Fruit fly (Drosophila melanogaster) whole organism, embryonic: Measurements from ENCODE around the gene Sdic4.
A peak's percentile ranks its signal among the peaks of the same experiment; 100 is the strongest.

Experiments used
- Blimp-1 ChIP-seq: fragments of 200-800 bp; sonication (Bioruptor generic); optimal IDR thresholded peaks from 3 replicates; lab custom pipeline; 2018; ENCODE audit warnings: missing biosample characterization, missing genetic modification characterization, mild to moderate bottlenecking, moderate library complexity, missing genetic modification reagents
- CG10321 ChIP-seq: fragments of 200-800 bp; sonication (Bioruptor generic); IDR thresholded peaks from 2 replicates; pipeline ENCODE4 v1.3.6; 2022; ENCODE audit warnings: missing biosample characterization, missing genetic modification characterization
- CG10979 ChIP-seq: fragments of 200-800 bp; sonication (Bioruptor generic); optimal IDR thresholded peaks from 2 replicates; lab custom pipeline; 2018; ENCODE audit warnings: missing biosample characterization, mild to moderate bottlenecking, missing genetic modification characterization, moderate library complexity
- CG11695 ChIP-seq: fragments of 200-800 bp; sonication (Bioruptor generic); IDR thresholded peaks from 3 replicates; pipeline ENCODE4 v1.3.6; 2022; ENCODE audit warnings: missing biosample characterization, missing genetic modification characterization
- CG11696 ChIP-seq: fragments of 200-800 bp; sonication (Bioruptor generic); IDR thresholded peaks from 2 replicates; pipeline ENCODE4 v1.3.6; 2022; ENCODE audit warnings: missing biosample characterization, missing genetic modification characterization
- CG12391 ChIP-seq: fragments of 200-800 bp; sonication (Bioruptor generic); optimal IDR thresholded peaks from 3 replicates; lab custom pipeline; 2018; ENCODE audit warnings: missing biosample characterization, mild to moderate bottlenecking, missing genetic modification characterization, moderate library complexity
- CG17612 ChIP-seq: fragments of 200-800 bp; sonication (Bioruptor generic); IDR thresholded peaks from 2 replicates; pipeline ENCODE4 v1.3.6; 2022; ENCODE audit warnings: missing biosample characterization, missing genetic modification characterization
- CG2129 ChIP-seq: fragments of 200-800 bp; sonication (Bioruptor generic); IDR thresholded peaks from 2 replicates; pipeline ENCODE4 v1.3.6; 2022; ENCODE audit warnings: missing biosample characterization, missing genetic modification characterization; ENCODE audit not compliant: partially characterized antibody
- CG31365 ChIP-seq: fragments of 200-800 bp; sonication (Bioruptor generic); optimal IDR thresholded peaks from 2 replicates; lab custom pipeline; 2018; ENCODE audit warnings: missing biosample characterization, mild to moderate bottlenecking, missing genetic modification characterization
- CG31441 ChIP-seq: fragments of 200-800 bp; sonication (Bioruptor generic); IDR thresholded peaks from 2 replicates; pipeline ENCODE4 v1.3.6; 2022; ENCODE audit warnings: missing biosample characterization, missing genetic modification characterization
- CG33557 ChIP-seq: fragments of 200-800 bp; sonication (Bioruptor generic); optimal IDR thresholded peaks from 2 replicates; lab custom pipeline; 2019; ENCODE audit warnings: missing biosample characterization, mild to moderate bottlenecking, missing genetic modification characterization, moderate library complexity
- CG8290 ChIP-seq, 3 experiments: fragments of 200-800 bp; sonication (Bioruptor generic); optimal IDR thresholded peaks; 2 replicates each; lab custom pipeline; 2016 to 2019; ENCODE audit warnings: missing biosample characterization in 3 of 3, missing genetic modification characterization in 3 of 3, mild to moderate bottlenecking in 2 of 3, moderate library complexity in 1 of 3
- Dbx ChIP-seq: fragments of 200-800 bp; sonication (Bioruptor generic); IDR thresholded peaks from 3 replicates; pipeline ENCODE4 v1.3.6; 2022; ENCODE audit warnings: missing biosample characterization, missing genetic modification characterization
- Ets65A ChIP-seq: fragments of 200-800 bp; sonication (Bioruptor generic); peaks from one replicate; lab custom pipeline; 2016; ENCODE audit warnings: missing biosample characterization, missing genetic modification characterization
- Hey ChIP-seq: fragments of 200-800 bp; sonication (Bioruptor generic); optimal IDR thresholded peaks from 3 replicates; lab custom pipeline; 2018; ENCODE audit warnings: missing biosample characterization, mild to moderate bottlenecking, missing genetic modification characterization
- Med ChIP-seq: fragments of 200-800 bp; sonication (Bioruptor generic); peaks from one replicate; lab custom pipeline; 2016; ENCODE audit warnings: missing biosample characterization, missing genetic modification characterization, mild to moderate bottlenecking, inconsistent platforms, moderate library complexity
- Neu2 ChIP-seq: fragments of 200-800 bp; sonication (Bioruptor generic); optimal IDR thresholded peaks from 3 replicates; lab custom pipeline; 2016; ENCODE audit warnings: missing biosample characterization, missing genetic modification characterization, borderline replicate concordance
- Pdp1 ChIP-seq, 2 experiments: fragments of 200-800 bp; sonication (Bioruptor generic); optimal IDR thresholded peaks; 3 replicates each; lab custom pipeline; 2016; ENCODE audit warnings: missing biosample characterization in 2 of 2, missing genetic modification characterization in 2 of 2, mild to moderate bottlenecking in 1 of 2, moderate library complexity in 1 of 2
- Poxn ChIP-seq: fragments of 200-800 bp; sonication (Bioruptor generic); IDR thresholded peaks from 2 replicates; pipeline ENCODE4 v1.3.6; 2022; ENCODE audit warnings: missing biosample characterization, missing genetic modification characterization
- Spps ChIP-seq: fragments of 200-800 bp; sonication (Bioruptor generic); optimal IDR thresholded peaks from 2 replicates; lab custom pipeline; 2018; ENCODE audit warnings: missing biosample characterization, mild to moderate bottlenecking, missing genetic modification characterization
- Ssrp ChIP-seq: fragments of 200-800 bp; sonication (Bioruptor generic); optimal IDR thresholded peaks from 2 replicates; lab custom pipeline; 2018; ENCODE audit warnings: missing biosample characterization, mild to moderate bottlenecking, missing genetic modification characterization, moderate library complexity
- TFAM ChIP-seq: fragments of 200-800 bp; sonication (Bioruptor generic); optimal IDR thresholded peaks from 2 replicates; lab custom pipeline; 2017; ENCODE audit warnings: missing biosample characterization, missing genetic modification characterization, inconsistent platforms
- Trl ChIP-seq, 3 experiments: fragments of >200 bp in 2 of 3; fragments of 200-800 bp in 1 of 3; sonication (Bioruptor generic) in 1 of 3; optimal IDR thresholded peaks; 2 replicates in 1 of 3; 3 replicates in 2 of 3; lab custom pipeline; 2016 to 2017; ENCODE audit warnings: missing biosample characterization in 1 of 3, missing genetic modification characterization in 1 of 3
- ab ChIP-seq: fragments of 200-800 bp; sonication (Bioruptor generic); optimal IDR thresholded peaks from 2 replicates; lab custom pipeline; 2016; ENCODE audit warnings: missing biosample characterization, missing genetic modification characterization
- aop ChIP-seq: fragments of 200-800 bp; sonication (Bioruptor generic); IDR thresholded peaks from 2 replicates; pipeline ENCODE4 v1.3.6; 2022; ENCODE audit warnings: missing biosample characterization, missing genetic modification characterization
- bab2 ChIP-seq: fragments of 200-800 bp; sonication (Bioruptor generic); optimal IDR thresholded peaks from 2 replicates; lab custom pipeline; 2016; ENCODE audit warnings: missing biosample characterization, missing genetic modification characterization
- cg ChIP-seq: fragments of 200-800 bp; sonication (Bioruptor generic); optimal IDR thresholded peaks from 3 replicates; lab custom pipeline; 2019; ENCODE audit warnings: missing biosample characterization, mild to moderate bottlenecking, missing genetic modification characterization, moderate library complexity
- chinmo ChIP-seq: fragments of 200-800 bp; sonication (Bioruptor generic); IDR thresholded peaks from 4 replicates; pipeline ENCODE4 v1.3.6; 2022; ENCODE audit warnings: missing biosample characterization, missing genetic modification characterization; ENCODE audit not compliant: partially characterized antibody
- chm ChIP-seq: fragments of 200-800 bp; sonication (Bioruptor generic); IDR thresholded peaks from 2 replicates; pipeline ENCODE4 v1.3.6; 2022; ENCODE audit warnings: missing biosample characterization, missing genetic modification characterization
- crol ChIP-seq: fragments of 200-800 bp; sonication (Bioruptor generic); IDR thresholded peaks from 2 replicates; pipeline ENCODE4 v1.3.6; 2022; ENCODE audit warnings: missing biosample characterization, missing genetic modification characterization
- dmrt99B ChIP-seq: fragments of 200-800 bp; sonication (Bioruptor generic); optimal IDR thresholded peaks from 2 replicates; lab custom pipeline; 2018; ENCODE audit warnings: missing biosample characterization, mild to moderate bottlenecking, missing genetic modification characterization, moderate library complexity
- eyg ChIP-seq: fragments of 200-800 bp; sonication (Bioruptor generic); optimal IDR thresholded peaks from 3 replicates; lab custom pipeline; 2016; ENCODE audit warnings: missing biosample characterization, missing genetic modification characterization
- gem ChIP-seq: fragments of 200-800 bp; sonication (Bioruptor generic); optimal IDR thresholded peaks from 2 replicates; lab custom pipeline; 2019; ENCODE audit warnings: missing biosample characterization, mild to moderate bottlenecking, missing genetic modification characterization, moderate library complexity
- hkb ChIP-seq, 2 experiments: fragments of 200-800 bp in 1 of 2; fragments of >200 bp in 1 of 2; sonication (Bioruptor generic) in 1 of 2; IDR thresholded peaks in 1 of 2; optimal IDR thresholded peaks in 1 of 2; 2 replicates each; pipeline versions ENCODE4 v1.3.6 to Lab custom; 2017 to 2022; ENCODE audit warnings: missing biosample characterization in 1 of 2, missing genetic modification characterization in 1 of 2
- klu ChIP-seq: fragments of 200-800 bp; sonication (Bioruptor generic); IDR thresholded peaks from 2 replicates; pipeline ENCODE4 v1.3.6; 2022; ENCODE audit warnings: missing biosample characterization, missing genetic modification characterization
- kni ChIP-seq: fragments of 200-800 bp; sonication (Bioruptor generic); optimal IDR thresholded peaks from 3 replicates; lab custom pipeline; 2017; ENCODE audit warnings: mild to moderate bottlenecking, missing biosample characterization, missing genetic modification reagents, missing genetic modification characterization
- knrl ChIP-seq: fragments of 200-800 bp; sonication (Bioruptor generic); IDR thresholded peaks from 3 replicates; pipeline ENCODE4 v1.3.6; 2022; ENCODE audit warnings: missing biosample characterization, missing genetic modification characterization; ENCODE audit not compliant: partially characterized antibody
- mam ChIP-seq: fragments of 200-800 bp; sonication (Bioruptor generic); optimal IDR thresholded peaks from 3 replicates; lab custom pipeline; 2016; ENCODE audit warnings: missing biosample characterization, missing genetic modification characterization
- oc ChIP-seq: fragments of 200-800 bp; sonication (Bioruptor generic); optimal IDR thresholded peaks from 2 replicates; lab custom pipeline; 2018; ENCODE audit warnings: missing biosample characterization, mild to moderate bottlenecking, missing genetic modification characterization, moderate library complexity
- odd ChIP-seq: fragments of 200-800 bp; sonication (Bioruptor generic); optimal IDR thresholded peaks from 2 replicates; lab custom pipeline; 2017; ENCODE audit warnings: missing biosample characterization, mild to moderate bottlenecking, missing genetic modification characterization
- row ChIP-seq: fragments of 200-800 bp; sonication (Bioruptor generic); IDR thresholded peaks from 3 replicates; pipeline ENCODE4 v1.3.6; 2022; ENCODE audit warnings: missing biosample characterization, missing genetic modification characterization
- sc ChIP-seq, 3 experiments: fragments of >200 bp in 2 of 3; fragments of 200-800 bp in 1 of 3; sonication (Bioruptor generic) in 1 of 3; optimal IDR thresholded peaks; 2 replicates in 2 of 3; 3 replicates in 1 of 3; lab custom pipeline; 2017; ENCODE audit warnings: mild to moderate bottlenecking in 1 of 3, missing biosample characterization in 1 of 3, missing genetic modification characterization in 1 of 3, missing genetic modification reagents in 1 of 3
- sens-2 ChIP-seq: fragments of 200-800 bp; sonication (Bioruptor generic); IDR thresholded peaks from 2 replicates; pipeline ENCODE4 v1.3.6; 2022; ENCODE audit warnings: missing biosample characterization, missing genetic modification characterization
- sr ChIP-seq: fragments of 200-800 bp; sonication (Bioruptor generic); IDR thresholded peaks from 3 replicates; pipeline ENCODE4 v1.3.6; 2022; ENCODE audit warnings: missing biosample characterization, missing genetic modification characterization
- trh ChIP-seq: fragments of 200-800 bp; sonication (Bioruptor generic); optimal IDR thresholded peaks from 2 replicates; lab custom pipeline; 2016; ENCODE audit warnings: missing biosample characterization, missing genetic modification characterization

Gene Sdic4

dm6 chrX:20243274-20243839 lies 18.5 kb upstream of the Sdic4 start (continued):
- TF ChIP-seq mam (no peak), Blimp-1 (GFP tag; lab: Kevin White, UChicago) (peak; percentile 88), oc (tag; lab: Kevin White, UChicago) (peak; percentile 27), chinmo (GFP tag; lab: Robert Waterston, UW) (0 out of 4 replicates have a peak, but pooled peaks have one; percentile 21), gem (no peak), Trl (optimal IDR thresholded peaks at IDR 0.05; lab: Kevin White, UChicago) (no peak), Trl (GFP tag; optimal IDR thresholded peaks at IDR 0.05; lab: Kevin White, UChicago) (no peak), row (peak; percentile 58), ab (GFP tag; lab: Kevin White, UChicago) (no peak)

- no peak for TF ChIP-seq CG10321
- TF ChIP-seq CG17612 (GFP tag; lab: Robert Waterston, UW), result peak; percentile 86
- TF ChIP-seq Spps (tag; lab: Kevin White, UChicago), result no peak
- no peak for TF ChIP-seq CG2129 (GFP tag; lab: Robert Waterston, UW)
- TF ChIP-seq eyg (GFP tag; lab: Kevin White, UChicago), result no peak
- no peak for TF ChIP-seq chm (GFP tag; lab: Robert Waterston, UW)
- TF ChIP-seq CG11696 (GFP tag; lab: Robert Waterston, UW), result no peak
- peak; percentile 84 for TF ChIP-seq Ets65A (GFP tag; lab: Kevin White, UChicago)
- no peak for TF ChIP-seq sens-2 (GFP tag; lab: Robert Waterston, UW)
- no peak for TF ChIP-seq trh (GFP tag; lab: Kevin White, UChicago)
- no peak for TF ChIP-seq dmrt99B (tag; lab: Kevin White, UChicago)
- no peak for TF ChIP-seq aop
- no peak for TF ChIP-seq odd (GFP tag; lab: Kevin White, UChicago)
- TF ChIP-seq CG31441 (GFP tag; lab: Robert Waterston, UW), result no peak
- no peak for TF ChIP-seq CG33557 (GFP tag; lab: Kevin White, UChicago)
- TF ChIP-seq bab2 (GFP tag; lab: Kevin White, UChicago), result no peak
- no peak for TF ChIP-seq Poxn (GFP tag; lab: Robert Waterston, UW)
- peak; percentile 80 for TF ChIP-seq CG8290 (GFP tag; optimal IDR thresholded peaks at IDR 0.05; lab: Kevin White, UChicago)
- TF ChIP-seq CG8290 (tag; optimal IDR thresholded peaks at IDR 0.05; lab: Kevin White, UChicago), result peak in 1 of 2 experiments; percentile 73
- no peak for TF ChIP-seq knrl (GFP tag; lab: Robert Waterston, UW)
- TF ChIP-seq Neu2, result no peak
- no peak for TF ChIP-seq TFAM (GFP tag; lab: Kevin White, UChicago)
- TF ChIP-seq CG11695 (GFP tag; lab: Robert Waterston, UW), result no peak
- TF ChIP-seq crol (GFP tag; lab: Robert Waterston, UW), result no peak
- peak; percentile 68 for TF ChIP-seq Blimp-1 (GFP tag; lab: Kevin White, UChicago)
- TF ChIP-seq klu, result no peak
- TF ChIP-seq CG12391 (tag; lab: Kevin White, UChicago), result no peak
- TF ChIP-seq Hey (tag; lab: Kevin White, UChicago), result no peak
Measured at dm6 chrX:20240518-20241186, 15.8 kb upstream of the Sdic4 start.

dm6 chrX:20239608-20239941 lies 14.8 kb upstream of the Sdic4 start, which contains the start of gene obst-A:
Gene obst-A (plus strand): TSS chrX:20239855.
- TF ChIP-seq odd (GFP tag; lab: Kevin White, UChicago) (no peak), hkb (optimal IDR thresholded peaks at IDR 0.05; lab: Kevin White, UChicago) (no peak), hkb (GFP tag; IDR thresholded peaks at IDR 0.05; lab: Robert Waterston, UW) (no peak), CG31365 (tag; lab: Kevin White, UChicago) (no peak), cg (GFP tag; lab: Kevin White, UChicago) (peak; percentile 45), kni (GFP tag; lab: Kevin White, UChicago) (peak; percentile 4), CG11696 (GFP tag; lab: Robert Waterston, UW) (no peak), CG10979 (tag; lab: Kevin White, UChicago) (no peak), crol (GFP tag; lab: Robert Waterston, UW) (peak; percentile 26; the same call in 1 of the 2 replicates), Med (peak; percentile 7), Ssrp (tag; lab: Kevin White, UChicago) (no peak), sc (optimal IDR thresholded peaks at IDR 0.05; lab: Kevin White, UChicago) (no peak), sc (GFP tag; optimal IDR thresholded peaks at IDR 0.05; lab: Kevin White, UChicago) (no peak), sr (GFP tag; lab: Robert Waterston, UW) (peak; percentile 33; the same call in 1 of the 3 replicates), Dbx (GFP tag; lab: Robert Waterston, UW) (no peak), Pdp1 (GFP tag; optimal IDR thresholded peaks at IDR 0.05; lab: Kevin White, UChicago) (no peak)
